Fruit fly (Drosophila melanogaster): Measurements from ENCODE around the gene CG4572.

CG4572 gene

dm6 chr3R:19877427-19878076 lies 13.4 kb upstream of the CG4572 start, which contains the start of the genes CG17186 and Arc42 (continued):
- TF ChIP-seq onecut (GFP tag; IDR thresholded peaks at IDR 0.05) (no peak), CG30020 (tag; optimal IDR thresholded peaks at IDR 0.05) (peak; percentile 70), Sry-β (GFP tag; optimal IDR thresholded peaks at IDR 0.05) (no peak), Abd-B (GFP tag; optimal IDR thresholded peaks at IDR 0.05) (peak; percentile 27), slp2 (GFP tag; optimal IDR thresholded peaks at IDR 0.05) (no peak), CG2116 (GFP tag; optimal IDR thresholded peaks at IDR 0.05) (peak; percentile 54), CG9609 (GFP tag; optimal IDR thresholded peaks at IDR 0.05) (no peak), CG8924 (tag; optimal IDR thresholded peaks at IDR 0.05) (peak; percentile 55), CG2875 (GFP tag; optimal IDR thresholded peaks at IDR 0.05) (no peak), CG2712 (tag; optimal IDR thresholded peaks at IDR 0.05) (peak; percentile 49), Pdp1 (GFP tag; optimal IDR thresholded peaks at IDR 0.05) (peak in 1 of 2 experiments; percentile 72), Stat92E (GFP tag; optimal IDR thresholded peaks at IDR 0.05) (peak in 1 of 3 experiments; percentile 24), MBD-R2 (GFP tag; IDR thresholded peaks at IDR 0.05) (peak; percentile 72), YL-1 (GFP tag; optimal IDR thresholded peaks at IDR 0.05) (peak; percentile 75), B-H2 (GFP tag; optimal IDR thresholded peaks at IDR 0.05) (peak; percentile 16), sqz (GFP tag; optimal IDR thresholded peaks at IDR 0.05) (peak; percentile 73), Doc3 (GFP tag; IDR thresholded peaks at IDR 0.05; ENCODE audit: partially characterized antibody) (no peak), pb (GFP tag; optimal IDR thresholded peaks at IDR 0.05) (no peak), zen (tag; optimal IDR thresholded peaks at IDR 0.05) (peak; percentile 23), CG18262 (tag; optimal IDR thresholded peaks at IDR 0.05) (peak; percentile 19), CG1233 (GFP tag; optimal IDR thresholded peaks at IDR 0.05) (peak; percentile 15), pzg (GFP tag; optimal IDR thresholded peaks at IDR 0.05) (peak; percentile 71), Ets97D (GFP tag; optimal IDR thresholded peaks at IDR 0.05) (peak; percentile 47), CG33557 (GFP tag; optimal IDR thresholded peaks at IDR 0.05) (peak; percentile 11), Hmr (GFP tag; optimal IDR thresholded peaks at IDR 0.05) (peak; percentile 42), CG12236 (GFP tag; optimal IDR thresholded peaks at IDR 0.05) (no peak), NfI (GFP tag; optimal IDR thresholded peaks at IDR 0.05) (peak; percentile 33), lola (GFP tag; optimal IDR thresholded peaks at IDR 0.05) (peak in 1 of 3 experiments; percentile 21), HLHmδ (GFP tag; optimal IDR thresholded peaks at IDR 0.05) (no peak), row (GFP tag; IDR thresholded peaks at IDR 0.05) (peak; percentile 38), trem (tag; optimal IDR thresholded peaks at IDR 0.05) (peak; percentile 71), CG2120 (GFP tag; optimal IDR thresholded peaks at IDR 0.05) (peak; percentile 46), shn (GFP tag; optimal IDR thresholded peaks at IDR 0.05) (no peak), sima (GFP tag; optimal IDR thresholded peaks at IDR 0.05) (no peak), CG15011 (GFP tag; optimal IDR thresholded peaks at IDR 0.05) (no peak), CG9797 (GFP tag; optimal IDR thresholded peaks at IDR 0.05) (peak; percentile 84), CG17829 (tag; optimal IDR thresholded peaks at IDR 0.05) (peak; percentile 9), cg (GFP tag; optimal IDR thresholded peaks at IDR 0.05) (no peak), CG6791 (GFP tag; IDR thresholded peaks at IDR 0.05; ENCODE audit: partially characterized antibody) (0 out of 3 replicates have a peak, but pooled peaks have one; percentile 42), az2 (GFP tag; optimal IDR thresholded peaks at IDR 0.05) (peak; percentile 3), CG2678 (tag; optimal IDR thresholded peaks at IDR 0.05) (peak; percentile 20), tap (tag; optimal IDR thresholded peaks at IDR 0.05) (no peak), dmrt11E (tag; optimal IDR thresholded peaks at IDR 0.05) (peak; percentile 18), CG17186 (GFP tag; optimal IDR thresholded peaks at IDR 0.05) (peak; percentile 61), Mrtf (GFP tag; IDR thresholded peaks at IDR 0.05) (no peak), CG15601 (tag; optimal IDR thresholded peaks at IDR 0.05) (peak; percentile 44), CG18764 (GFP tag; optimal IDR thresholded peaks at IDR 0.05) (peak; percentile 14), sens (GFP tag) (peak; percentile 82)
